Worm (Caenorhabditis elegans): ENCODE results near the gene T16G12.3.

DNA sequence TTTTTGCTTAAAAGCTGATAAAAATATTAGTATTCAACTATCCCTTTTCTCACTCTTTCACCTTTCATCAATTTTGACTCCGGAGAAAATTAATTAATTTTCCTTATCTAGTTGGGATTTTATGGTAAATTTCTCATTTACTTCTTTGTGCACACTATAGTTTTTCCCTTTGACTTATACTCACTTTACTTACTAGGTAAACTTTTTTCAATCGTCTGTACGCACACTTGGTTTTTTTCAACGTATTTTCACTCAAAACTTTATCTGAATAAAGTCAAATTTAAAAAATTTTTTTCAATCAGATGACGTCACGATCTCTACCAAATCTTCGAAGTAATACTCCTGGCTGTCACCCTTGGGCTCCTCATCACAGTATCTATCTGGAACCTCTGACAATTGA lies 38.3 kb upstream of the T16G12.3 start, which contains the start of gene C05B5.16:
- TF ChIP-seq aly-2 (tag; optimal IDR thresholded peaks at IDR 0.05) (no peak), ZK546.5 (tag; optimal IDR thresholded peaks at IDR 0.05) (no peak), ztf-4 (tag; optimal IDR thresholded peaks at IDR 0.05) (no peak)

Measured in whole organism, L3 larva.